Fruit fly (Drosophila melanogaster): ENCODE data around the gene CG17292.

Gene CG17292

dm6 chr2L:8365701-8366643 lies 4.3 kb upstream of the CG17292 start, which contains the start of gene Pp2A-29B:
Gene Pp2A-29B (plus strand): TSS chr2L:8366038.
- TF ChIP-seq Hr78 (GFP tag; optimal IDR thresholded peaks at IDR 0.05) (no peak), brk (GFP tag; optimal IDR thresholded peaks at IDR 0.05) (peak; percentile 81), Hnf4 (GFP tag; optimal IDR thresholded peaks at IDR 0.05) (peak; percentile 53), N (GFP tag; optimal IDR thresholded peaks at IDR 0.05) (peak; percentile 88), Dif (GFP tag; optimal IDR thresholded peaks at IDR 0.05; ENCODE audit: partially characterized antibody) (no peak), fru (GFP tag; optimal IDR thresholded peaks at IDR 0.05) (peak; percentile 23), Hr83 (GFP tag; optimal IDR thresholded peaks at IDR 0.05; ENCODE audit: poor library complexity, severe bottlenecking) (no peak), sv (GFP tag; optimal IDR thresholded peaks at IDR 0.05) (no peak), HLH106 (tag; optimal IDR thresholded peaks at IDR 0.05) (peak; percentile 49), Sp1 (GFP tag; optimal IDR thresholded peaks at IDR 0.05) (peak; percentile 33), br (GFP tag; optimal IDR thresholded peaks at IDR 0.05) (no peak), pan (optimal IDR thresholded peaks at IDR 0.05) (no peak), OdsH (GFP tag; optimal IDR thresholded peaks at IDR 0.05) (no peak), CrebA (GFP tag; optimal IDR thresholded peaks at IDR 0.05; ENCODE audit: borderline replicate concordance) (no peak), usp (GFP tag; optimal IDR thresholded peaks at IDR 0.05) (no peak), Vsx2 (GFP tag; optimal IDR thresholded peaks at IDR 0.05; ENCODE audit: partially characterized antibody) (no peak), dmrt93B (GFP tag; optimal IDR thresholded peaks at IDR 0.05) (no peak), rgr (GFP tag; optimal IDR thresholded peaks at IDR 0.05) (peak; percentile 38), sage (GFP tag; optimal IDR thresholded peaks at IDR 0.05) (peak; percentile 23), Jra (GFP tag; optimal IDR thresholded peaks at IDR 0.05) (peak; percentile 63), woc (GFP tag; optimal IDR thresholded peaks at IDR 0.05) (peak; percentile 59), lola (GFP tag; optimal IDR thresholded peaks at IDR 0.05) (no peak), CG32264 (GFP tag; optimal IDR thresholded peaks at IDR 0.05) (no peak), GATAd (GFP tag; optimal IDR thresholded peaks at IDR 0.05) (no peak), ey (GFP tag; optimal IDR thresholded peaks at IDR 0.05) (peak; percentile 4), foxo (GFP tag; optimal IDR thresholded peaks at IDR 0.05) (peak in 1 of 2 experiments; percentile 23), Dfd (GFP tag; optimal IDR thresholded peaks at IDR 0.05) (no peak), tai (GFP tag; optimal IDR thresholded peaks at IDR 0.05) (no peak), h (GFP tag; optimal IDR thresholded peaks at IDR 0.05) (peak; percentile 55), CG9705 (GFP tag; optimal IDR thresholded peaks at IDR 0.05) (peak; percentile 19), jim (GFP tag; optimal IDR thresholded peaks at IDR 0.05) (no peak), psq (GFP tag; optimal IDR thresholded peaks at IDR 0.05) (no peak), Mio (GFP tag; optimal IDR thresholded peaks at IDR 0.05) (no peak), Myc (optimal IDR thresholded peaks at IDR 0.05) (no peak), Abd-B (GFP tag; optimal IDR thresholded peaks at IDR 0.05) (no peak), dl (GFP tag; optimal IDR thresholded peaks at IDR 0.05; ENCODE audit: insufficient read depth in 1 of 2, partially characterized antibody in 2 of 2) (no peak), Rel (GFP tag; optimal IDR thresholded peaks at IDR 0.05) (no peak), Rel (tag; optimal IDR thresholded peaks at IDR 0.05) (peak; percentile 31), dsf (GFP tag; optimal IDR thresholded peaks at IDR 0.05; ENCODE audit: borderline replicate concordance) (peak; percentile 54)

dm6 chr2L:8371354-8371937 lies 1.2 kb downstream of the CG17292 start:
- no peak for TF ChIP-seq jim (GFP tag; optimal IDR thresholded peaks at IDR 0.05)
- TF ChIP-seq Dif (GFP tag; optimal IDR thresholded peaks at IDR 0.05; ENCODE audit: partially characterized antibody), result no peak
